Fruit fly (Drosophila melanogaster) whole organism, embryonic: Measurements from ENCODE around the gene CG9626.

Experiments
- B-H1 ChIP-seq: fragments of 200-800 bp; sonication (Bioruptor generic); IDR thresholded peaks from 3 replicates; pipeline ENCODE4 v1.3.6; 2022; ENCODE audit warnings: missing biosample characterization, missing genetic modification characterization
- CG10147 ChIP-seq: fragments of 200-800 bp; sonication (Bioruptor generic); optimal IDR thresholded peaks from 2 replicates; lab custom pipeline; 2019; ENCODE audit warnings: missing biosample characterization, mild to moderate bottlenecking, missing genetic modification characterization, moderate library complexity
- CG10321 ChIP-seq: fragments of 200-800 bp; sonication (Bioruptor generic); IDR thresholded peaks from 2 replicates; pipeline ENCODE4 v1.3.6; 2022; ENCODE audit warnings: missing biosample characterization, missing genetic modification characterization
- CG12659 ChIP-seq: fragments of 200-800 bp; sonication (Bioruptor generic); optimal IDR thresholded peaks from 3 replicates; lab custom pipeline; 2017; ENCODE audit warnings: mild to moderate bottlenecking, missing biosample characterization, missing genetic modification reagents, missing genetic modification characterization
- CG13624 ChIP-seq: fragments of 200-800 bp; sonication (Bioruptor generic); optimal IDR thresholded peaks from 2 replicates; lab custom pipeline; 2016; ENCODE audit warnings: missing biosample characterization, missing genetic modification characterization
- CG13894 ChIP-seq: fragments of 200-800 bp; sonication (Bioruptor generic); optimal IDR thresholded peaks from 3 replicates; lab custom pipeline; 2018; ENCODE audit warnings: missing biosample characterization, mild to moderate bottlenecking, missing genetic modification characterization, moderate library complexity
- CG15696 ChIP-seq: fragments of 200-800 bp; sonication (Bioruptor generic); optimal IDR thresholded peaks from 2 replicates; lab custom pipeline; 2019; ENCODE audit warnings: missing biosample characterization, mild to moderate bottlenecking, missing genetic modification characterization, moderate library complexity
- CG1602 ChIP-seq: fragments of 200-800 bp; sonication (Bioruptor generic); optimal IDR thresholded peaks from 3 replicates; lab custom pipeline; 2016; ENCODE audit warnings: missing biosample characterization, missing genetic modification characterization
- CG2120 ChIP-seq: fragments of 200-800 bp; sonication (Bioruptor generic); optimal IDR thresholded peaks from 3 replicates; lab custom pipeline; 2016; ENCODE audit warnings: missing biosample characterization, missing genetic modification characterization
- CG2875 ChIP-seq: fragments of 200-800 bp; sonication (Bioruptor generic); optimal IDR thresholded peaks from 2 replicates; lab custom pipeline; 2017; ENCODE audit warnings: missing biosample characterization, mild to moderate bottlenecking, missing genetic modification characterization, missing genetic modification reagents
- CG2889 ChIP-seq: fragments of 200-800 bp; sonication (Bioruptor generic); IDR thresholded peaks from 3 replicates; pipeline ENCODE4 v1.3.6; 2022; ENCODE audit warnings: missing biosample characterization, missing genetic modification characterization
- CG30431 ChIP-seq: fragments of 200-800 bp; sonication (Bioruptor generic); optimal IDR thresholded peaks from 2 replicates; lab custom pipeline; 2017; ENCODE audit warnings: missing biosample characterization, missing genetic modification characterization
- CG31388 ChIP-seq: fragments of 200-800 bp; sonication (Bioruptor generic); optimal IDR thresholded peaks from 2 replicates; lab custom pipeline; 2016; ENCODE audit warnings: missing biosample characterization, missing genetic modification characterization
- CG4424 ChIP-seq: fragments of 200-800 bp; sonication (Bioruptor generic); optimal IDR thresholded peaks from 3 replicates; lab custom pipeline; 2016; ENCODE audit warnings: missing biosample characterization, missing genetic modification characterization
- CG4854 ChIP-seq: fragments of 200-800 bp; sonication (Bioruptor generic); optimal IDR thresholded peaks from 2 replicates; lab custom pipeline; 2016; ENCODE audit warnings: missing biosample characterization, missing genetic modification characterization, inconsistent platforms
- CG5245 ChIP-seq: fragments of 200-800 bp; sonication (Bioruptor generic); optimal IDR thresholded peaks from 3 replicates; lab custom pipeline; 2016; ENCODE audit warnings: missing biosample characterization, missing genetic modification characterization
- CG6683 ChIP-seq: fragments of 200-800 bp; sonication (Bioruptor generic); optimal IDR thresholded peaks from 2 replicates; lab custom pipeline; 2017; ENCODE audit warnings: missing biosample characterization, mild to moderate bottlenecking, missing genetic modification characterization, missing genetic modification reagents
- CG6813 ChIP-seq: fragments of 200-800 bp; sonication (Bioruptor generic); optimal IDR thresholded peaks from 2 replicates; lab custom pipeline; 2017; ENCODE audit warnings: missing biosample characterization, missing genetic modification characterization, mild to moderate bottlenecking, moderate library complexity, missing genetic modification reagents
- CG6854 ChIP-seq: fragments of 200-800 bp; sonication (Bioruptor generic); optimal IDR thresholded peaks from 3 replicates; lab custom pipeline; 2017; ENCODE audit warnings: missing biosample characterization, mild to moderate bottlenecking, missing genetic modification characterization
- CG7987 ChIP-seq: fragments of 200-800 bp; sonication (Bioruptor generic); optimal IDR thresholded peaks from 2 replicates; lab custom pipeline; 2018; ENCODE audit warnings: missing biosample characterization, mild to moderate bottlenecking, missing genetic modification characterization, moderate library complexity
- CG9215 ChIP-seq: fragments of 200-800 bp; sonication (Bioruptor generic); IDR thresholded peaks from 2 replicates; pipeline ENCODE4 v1.3.6; 2022; ENCODE audit warnings: missing biosample characterization, missing genetic modification characterization
- D19A ChIP-seq: fragments of 200-800 bp; optimal IDR thresholded peaks from 3 replicates; lab custom pipeline; 2019; ENCODE audit warnings: missing biosample characterization, mild to moderate bottlenecking, missing genetic modification characterization, moderate library complexity
- D19B ChIP-seq: fragments of 200-800 bp; sonication (Bioruptor generic); optimal IDR thresholded peaks from 2 replicates; lab custom pipeline; 2017; ENCODE audit warnings: missing biosample characterization, mild to moderate bottlenecking, missing genetic modification characterization
- Dip2 ChIP-seq: fragments of 200-800 bp; sonication (Bioruptor generic); IDR thresholded peaks from 2 replicates; pipeline ENCODE4 v1.3.6; 2022; ENCODE audit warnings: missing biosample characterization, missing genetic modification characterization
- E2f1 ChIP-seq: fragments of 200-800 bp; sonication (Bioruptor generic); IDR thresholded peaks from 2 replicates; pipeline ENCODE4 v1.3.6; 2022; ENCODE audit warnings: missing biosample characterization, missing genetic modification characterization
- HmgD ChIP-seq: fragments of 200-800 bp; sonication (Bioruptor generic); optimal IDR thresholded peaks from 3 replicates; lab custom pipeline; 2016; ENCODE audit warnings: missing biosample characterization, missing genetic modification characterization
- Med ChIP-seq: fragments of 200-800 bp; sonication (Bioruptor generic); peaks from one replicate; lab custom pipeline; 2016; ENCODE audit warnings: missing biosample characterization, missing genetic modification characterization, mild to moderate bottlenecking, inconsistent platforms, moderate library complexity
- Mes4 ChIP-seq: fragments of 200-800 bp; sonication (Bioruptor generic); optimal IDR thresholded peaks from 2 replicates; lab custom pipeline; 2016; ENCODE audit warnings: missing biosample characterization, missing genetic modification characterization
- Myb ChIP-seq: fragments of 200-800 bp; sonication (Bioruptor generic); optimal IDR thresholded peaks from 2 replicates; lab custom pipeline; 2016; ENCODE audit warnings: missing biosample characterization, missing genetic modification characterization
- Sry-δ ChIP-seq: fragments of 200-800 bp; sonication (Bioruptor generic); optimal IDR thresholded peaks from 2 replicates; lab custom pipeline; 2016; ENCODE audit warnings: missing biosample characterization, missing genetic modification characterization
- YL-1 ChIP-seq: fragments of 200-800 bp; sonication (Bioruptor generic); optimal IDR thresholded peaks from 3 replicates; lab custom pipeline; 2017; ENCODE audit warnings: missing biosample characterization, mild to moderate bottlenecking, missing genetic modification characterization
- ab ChIP-seq: fragments of 200-800 bp; sonication (Bioruptor generic); optimal IDR thresholded peaks from 2 replicates; lab custom pipeline; 2016; ENCODE audit warnings: missing biosample characterization, missing genetic modification characterization
- ap ChIP-seq: fragments of 200-800 bp; sonication (Bioruptor generic); IDR thresholded peaks from 2 replicates; pipeline ENCODE4 v1.3.6; 2022; ENCODE audit warnings: missing biosample characterization, missing genetic modification characterization
- croc ChIP-seq: fragments of 200-800 bp; sonication (Bioruptor generic); conservative IDR thresholded peaks from 3 replicates; pipeline ENCODE4 v1.3.6; 2022; ENCODE audit warnings: missing biosample characterization, missing genetic modification characterization
- da ChIP-seq: fragments of 200-800 bp; sonication (Bioruptor generic); optimal IDR thresholded peaks from 2 replicates; lab custom pipeline; 2016; ENCODE audit warnings: missing biosample characterization, missing genetic modification characterization
- dimm ChIP-seq: fragments of 200-800 bp; sonication (Bioruptor generic); IDR thresholded peaks from 2 replicates; pipeline ENCODE4 v1.3.6; 2022; ENCODE audit warnings: missing biosample characterization, missing genetic modification characterization
- dmrt11E ChIP-seq: fragments of 200-800 bp; sonication (Bioruptor generic); optimal IDR thresholded peaks from 3 replicates; lab custom pipeline; 2018; ENCODE audit warnings: missing biosample characterization, mild to moderate bottlenecking, missing genetic modification characterization, moderate library complexity
- dpn ChIP-seq, 2 experiments: fragments of 200-800 bp; sonication (Bioruptor generic); optimal IDR thresholded peaks; 3 replicates each; lab custom pipeline; 2016; ENCODE audit warnings: missing biosample characterization in 2 of 2, missing genetic modification characterization in 2 of 2
- emc ChIP-seq: fragments of 200-800 bp; sonication (Bioruptor generic); optimal IDR thresholded peaks from 2 replicates; lab custom pipeline; 2016; ENCODE audit warnings: missing biosample characterization, missing genetic modification characterization
- fd64A ChIP-seq: fragments of 200-800 bp; sonication (Bioruptor generic); optimal IDR thresholded peaks from 3 replicates; lab custom pipeline; 2018; ENCODE audit warnings: missing biosample characterization, mild to moderate bottlenecking, missing genetic modification characterization
- gsb-n ChIP-seq: fragments of 200-800 bp; sonication (Bioruptor generic); optimal IDR thresholded peaks from 3 replicates; lab custom pipeline; 2018; ENCODE audit warnings: missing biosample characterization, mild to moderate bottlenecking, missing genetic modification characterization
- hbn ChIP-seq: fragments of 200-800 bp; sonication (Bioruptor generic); IDR thresholded peaks from 2 replicates; pipeline ENCODE4 v1.3.6; 2022; ENCODE audit warnings: missing biosample characterization, missing genetic modification characterization; ENCODE audit not compliant: partially characterized antibody
- inv ChIP-seq: fragments of 200-800 bp; sonication (Bioruptor generic); IDR thresholded peaks from 2 replicates; pipeline ENCODE4 v1.3.6; 2022; ENCODE audit warnings: missing biosample characterization, missing genetic modification characterization; ENCODE audit not compliant: partially characterized antibody
- lbe ChIP-seq: fragments of 200-800 bp; sonication (Bioruptor generic); optimal IDR thresholded peaks from 2 replicates; lab custom pipeline; 2016; ENCODE audit warnings: missing biosample characterization, mild to moderate bottlenecking, missing genetic modification characterization
- lmd ChIP-seq: fragments of 200-800 bp; sonication (Bioruptor generic); IDR thresholded peaks from 2 replicates; pipeline ENCODE4 v1.3.6; 2022; ENCODE audit warnings: missing biosample characterization, missing genetic modification characterization
- org-1 ChIP-seq: fragments of 200-800 bp; sonication (Bioruptor generic); optimal IDR thresholded peaks from 2 replicates; lab custom pipeline; 2017; ENCODE audit warnings: missing biosample characterization, missing genetic modification characterization
- sqz ChIP-seq: fragments of 200-800 bp; sonication (Bioruptor generic); optimal IDR thresholded peaks from 3 replicates; lab custom pipeline; 2018; ENCODE audit warnings: missing biosample characterization, mild to moderate bottlenecking, missing genetic modification characterization
- tap ChIP-seq: fragments of 200-800 bp; optimal IDR thresholded peaks from 3 replicates; lab custom pipeline; 2019; ENCODE audit warnings: missing biosample characterization, mild to moderate bottlenecking, missing genetic modification characterization, moderate library complexity
- tll ChIP-seq, 2 experiments: fragments of 200-800 bp in 1 of 2; fragments of >200 bp in 1 of 2; sonication (Bioruptor generic) in 1 of 2; optimal IDR thresholded peaks; 2 replicates each; lab custom pipeline; 2017 to 2019; ENCODE audit warnings: missing biosample characterization in 2 of 2, missing genetic modification characterization in 2 of 2, mild to moderate bottlenecking in 1 of 2, moderate library complexity in 1 of 2
- unpg ChIP-seq: fragments of 200-800 bp; sonication (Bioruptor generic); optimal IDR thresholded peaks from 3 replicates; lab custom pipeline; 2018; ENCODE audit warnings: missing biosample characterization, mild to moderate bottlenecking, missing genetic modification characterization, moderate library complexity

Gene CG9626

DNA sequence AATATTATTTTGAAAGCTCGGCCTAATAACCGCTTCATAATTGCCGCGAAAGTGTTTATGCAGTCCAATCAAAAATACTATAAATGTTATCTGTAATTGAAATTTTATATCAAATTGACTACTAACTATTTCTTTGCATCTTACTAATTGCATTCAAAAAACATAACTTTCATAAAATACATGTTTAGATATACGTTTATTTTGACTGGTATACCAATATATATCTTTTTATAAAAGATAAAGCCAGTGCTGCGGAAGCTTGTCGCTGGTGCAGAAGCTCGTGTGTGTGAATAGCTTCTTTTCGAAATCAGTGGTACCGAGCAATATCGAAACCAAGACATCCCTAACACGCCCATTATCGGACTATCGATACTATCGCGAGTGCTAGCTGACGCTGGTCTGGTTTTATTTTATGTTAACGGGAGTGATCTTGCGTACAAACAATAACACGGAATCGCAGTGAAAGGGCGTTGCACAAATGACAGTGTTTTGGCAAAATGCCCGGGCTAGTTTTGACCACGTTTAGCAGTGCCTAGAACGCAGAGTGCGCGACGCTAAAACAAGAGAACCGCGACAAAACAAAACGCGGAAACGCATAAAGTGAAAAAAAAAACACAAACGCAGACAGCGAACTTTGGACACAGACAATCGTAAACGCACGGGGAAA, 48.8 kb upstream of the CG9626 start, which contains the start of gene Atg13 (continued):
- TF ChIP-seq Med (GFP tag; lab: Kevin White, UChicago) (peak; percentile 75), Sry-δ (GFP tag; lab: Kevin White, UChicago) (peak; percentile 83), emc (GFP tag; lab: Kevin White, UChicago) (no peak), E2f1 (GFP tag; lab: Robert Waterston, UW) (no peak), D19B (GFP tag; lab: Kevin White, UChicago) (no peak), CG4854 (GFP tag; lab: Kevin White, UChicago) (no peak), CG6854 (no peak), Myb (GFP tag; lab: Kevin White, UChicago) (peak; percentile 9), CG7987 (GFP tag; lab: Kevin White, UChicago) (no peak), tll (GFP tag; optimal IDR thresholded peaks at IDR 0.05; lab: Kevin White, UChicago) (peak in 1 of 2 experiments; percentile 93), Dip2 (GFP tag; lab: Robert Waterston, UW) (no peak), B-H1 (GFP tag; lab: Robert Waterston, UW) (no peak), inv (GFP tag; lab: Robert Waterston, UW) (peak; percentile 70), D19A (no peak), CG2889 (GFP tag; lab: Robert Waterston, UW) (no peak), CG31388 (GFP tag; lab: Kevin White, UChicago) (no peak), CG1602 (GFP tag; lab: Kevin White, UChicago) (peak; percentile 28), gsb-n (tag; lab: Kevin White, UChicago) (no peak), unpg (GFP tag; lab: Kevin White, UChicago) (no peak), CG12659 (GFP tag; lab: Kevin White, UChicago) (peak; percentile 58), fd64A (GFP tag; lab: Kevin White, UChicago) (no peak), CG6683 (GFP tag; lab: Kevin White, UChicago) (no peak), hbn (GFP tag; lab: Robert Waterston, UW) (peak; percentile 43; the same call in 1 of the 2 replicates), Mes4 (GFP tag; lab: Kevin White, UChicago) (no peak), CG5245 (GFP tag; lab: Kevin White, UChicago) (no peak), da (GFP tag; lab: Kevin White, UChicago) (no peak), ab (GFP tag; lab: Kevin White, UChicago) (no peak), sqz (GFP tag; lab: Kevin White, UChicago) (peak; percentile 49), CG4424 (GFP tag; lab: Kevin White, UChicago) (peak; percentile 23), CG13624 (no peak), CG13894 (tag; lab: Kevin White, UChicago) (no peak), org-1 (no peak), CG6813 (GFP tag; lab: Kevin White, UChicago) (no peak), CG10321 (GFP tag; lab: Robert Waterston, UW) (no peak), dimm (GFP tag; lab: Robert Waterston, UW) (no peak), YL-1 (peak; percentile 33), dmrt11E (tag; lab: Kevin White, UChicago) (peak; percentile 23), dpn (GFP tag; optimal IDR thresholded peaks at IDR 0.05; lab: Kevin White, UChicago) (peak in 1 of 2 experiments; percentile 16), HmgD (no peak), lmd (GFP tag; lab: Robert Waterston, UW) (no peak), ap (GFP tag; lab: Robert Waterston, UW) (no peak), CG2120 (GFP tag; lab: Kevin White, UChicago) (peak; percentile 46), CG15696 (peak; percentile 29), lbe (GFP tag; lab: Kevin White, UChicago) (no peak), CG30431 (GFP tag; lab: Kevin White, UChicago) (no peak), CG10147 (GFP tag; lab: Kevin White, UChicago) (peak; percentile 3), CG2875 (no peak), tap (tag; lab: Kevin White, UChicago) (no peak), croc (GFP tag; lab: Robert Waterston, UW) (no peak), CG9215 (no peak)
